Fruit fly (Drosophila melanogaster) whole organism, adult: Measurements from ENCODE around the gene CG7742.

Experiments used
- CG11617 ChIP-seq: fragments of 200-800 bp; sonication (Bioruptor generic); optimal IDR thresholded peaks from 2 replicates; lab custom pipeline; 2017; ENCODE audit warnings: mild to moderate bottlenecking, missing biosample characterization, missing genetic modification reagents, missing genetic modification characterization
- CG12768 ChIP-seq: fragments of 200-800 bp; sonication (Bioruptor generic); optimal IDR thresholded peaks from 2 replicates; lab custom pipeline; 2017; ENCODE audit warnings: missing biosample characterization, missing genetic modification characterization, mild to moderate bottlenecking, moderate library complexity, missing genetic modification reagents
- CG14711 ChIP-seq: fragments of 200-800 bp; sonication (Bioruptor generic); optimal IDR thresholded peaks from 2 replicates; lab custom pipeline; 2018; ENCODE audit warnings: missing biosample characterization, mild to moderate bottlenecking, missing genetic modification characterization, moderate library complexity
- CG1620 ChIP-seq: fragments of 200-800 bp; sonication (Bioruptor generic); optimal IDR thresholded peaks from 2 replicates; lab custom pipeline; 2016; ENCODE audit warnings: missing biosample characterization, missing genetic modification characterization
- CG33017 ChIP-seq: fragments of 200-800 bp; sonication (Bioruptor generic); optimal IDR thresholded peaks from 2 replicates; lab custom pipeline; 2018; ENCODE audit warnings: missing biosample characterization, mild to moderate bottlenecking, missing genetic modification characterization, moderate library complexity
- CG5204 ChIP-seq: fragments of 200-800 bp; sonication (Bioruptor generic); optimal IDR thresholded peaks from 2 replicates; lab custom pipeline; 2016; ENCODE audit warnings: missing biosample characterization, missing genetic modification characterization
- CG7045 ChIP-seq: fragments of 200-800 bp; sonication (Bioruptor generic); optimal IDR thresholded peaks from 2 replicates; lab custom pipeline; 2017; ENCODE audit warnings: missing biosample characterization, mild to moderate bottlenecking, missing genetic modification characterization
- CG7101 ChIP-seq: fragments of 200-800 bp; sonication (Bioruptor generic); optimal IDR thresholded peaks from 2 replicates; lab custom pipeline; 2018; ENCODE audit warnings: missing biosample characterization, mild to moderate bottlenecking, missing genetic modification characterization, moderate library complexity
- Clk ChIP-seq: fragments of 200-800 bp; sonication (Bioruptor generic); optimal IDR thresholded peaks from 2 replicates; lab custom pipeline; 2017; ENCODE audit warnings: missing biosample characterization, missing genetic modification characterization
- Crg-1 ChIP-seq: fragments of 200-800 bp; sonication (Bioruptor generic); optimal IDR thresholded peaks from 2 replicates; lab custom pipeline; 2016; ENCODE audit warnings: missing biosample characterization, missing genetic modification characterization
- Hr96 ChIP-seq: fragments of 200-800 bp; sonication (Bioruptor generic); optimal IDR thresholded peaks from 2 replicates; lab custom pipeline; 2016; ENCODE audit warnings: missing biosample characterization, missing genetic modification characterization
- Mnt ChIP-seq: fragments of 200-800 bp; sonication (Bioruptor generic); optimal IDR thresholded peaks from 2 replicates; lab custom pipeline; 2016; ENCODE audit warnings: missing biosample characterization, mild to moderate bottlenecking, missing genetic modification characterization
- bab1 ChIP-seq: fragments of 200-800 bp; sonication (Bioruptor generic); optimal IDR thresholded peaks from 3 replicates; lab custom pipeline; 2019; ENCODE audit warnings: missing biosample characterization, mild to moderate bottlenecking, missing genetic modification characterization, moderate library complexity
- cic ChIP-seq: fragments of 200-800 bp; sonication (Bioruptor generic); optimal IDR thresholded peaks from 2 replicates; lab custom pipeline; 2017; ENCODE audit warnings: missing biosample characterization, mild to moderate bottlenecking, missing genetic modification characterization, moderate library complexity
- cnc ChIP-seq, 2 experiments: fragments of >200 bp; optimal IDR thresholded peaks; 2 replicates each; lab custom pipeline; 2017
- kay ChIP-seq: fragments of 200-800 bp; sonication (Bioruptor generic); peaks from one replicate; lab custom pipeline; 2016; ENCODE audit warnings: missing biosample characterization, missing genetic modification characterization, borderline replicate concordance
- ovo ChIP-seq: fragments of 200-800 bp; sonication (Bioruptor generic); optimal IDR thresholded peaks from 2 replicates; lab custom pipeline; 2016; ENCODE audit warnings: missing biosample characterization, missing genetic modification characterization
- pad ChIP-seq: fragments of 200-800 bp; sonication (Bioruptor generic); optimal IDR thresholded peaks from 3 replicates; lab custom pipeline; 2017; ENCODE audit warnings: missing biosample characterization, missing genetic modification characterization, mild to moderate bottlenecking, moderate library complexity, missing genetic modification reagents
- tj ChIP-seq: fragments of 200-800 bp; sonication (Bioruptor generic); optimal IDR thresholded peaks from 3 replicates; lab custom pipeline; 2017; ENCODE audit warnings: missing biosample characterization, mild to moderate bottlenecking, missing genetic modification characterization, moderate library complexity
- toe ChIP-seq: fragments of 200-800 bp; sonication (Bioruptor generic); optimal IDR thresholded peaks from 2 replicates; lab custom pipeline; 2016; ENCODE audit warnings: missing biosample characterization, missing genetic modification characterization

CG7742 gene

dm6 chr2L:5224724-5225319 lies 9.9 kb upstream of the CG7742 start:
- TF ChIP-seq CG7045 (GFP tag; lab: Kevin White, UChicago) (peak; percentile 18), CG33017 (tag; lab: Kevin White, UChicago) (peak; percentile 19), kay (GFP tag; lab: Kevin White, UChicago) (peak; percentile 89), Mnt (GFP tag; lab: Kevin White, UChicago) (no peak), toe (GFP tag; lab: Kevin White, UChicago) (no peak)

dm6 chr2L:5223317-5223716 lies 8.4 kb upstream of the CG7742 start:
- no peak for TF ChIP-seq CG7101 (tag; lab: Kevin White, UChicago)
- TF ChIP-seq kay (GFP tag; lab: Kevin White, UChicago): no peak
- no peak for TF ChIP-seq tj (GFP tag; lab: Kevin White, UChicago)
- TF ChIP-seq CG14711 (tag; lab: Kevin White, UChicago): no peak
- no peak for TF ChIP-seq ovo (GFP tag; lab: Kevin White, UChicago)
- no peak for TF ChIP-seq CG7045 (GFP tag; lab: Kevin White, UChicago)
- no peak for TF ChIP-seq Crg-1 (GFP tag; lab: Kevin White, UChicago)
- TF ChIP-seq CG12768 (GFP tag; lab: Kevin White, UChicago): no peak
- TF ChIP-seq Mnt (GFP tag; lab: Kevin White, UChicago): peak; percentile 11
- no peak for TF ChIP-seq CG1620 (GFP tag; lab: Kevin White, UChicago)
- TF ChIP-seq CG33017 (tag; lab: Kevin White, UChicago): no peak
- TF ChIP-seq cnc (optimal IDR thresholded peaks at IDR 0.05; lab: Kevin White, UChicago): no peak
- TF ChIP-seq cic (GFP tag; lab: Kevin White, UChicago): no peak
- TF ChIP-seq CG11617 (GFP tag; lab: Kevin White, UChicago): peak; percentile 18
- no peak for TF ChIP-seq Clk
- no peak for TF ChIP-seq Hr96 (GFP tag; lab: Kevin White, UChicago)
- TF ChIP-seq bab1 (GFP tag; lab: Kevin White, UChicago): no peak
- TF ChIP-seq pad (GFP tag; lab: Kevin White, UChicago): no peak
- TF ChIP-seq toe (GFP tag; lab: Kevin White, UChicago): peak; percentile 3
- TF ChIP-seq CG5204: no peak

dm6 chr2L:5216442-5216841 lies 1.6 kb upstream of the CG7742 start, which contains the start of the genes CG14034 and TpnC25D:
CG14034 (minus strand) TSS chr2L:5216542.
TpnC25D (plus strand) TSS chr2L:5216701.
- TF ChIP-seq CG33017 (tag; lab: Kevin White, UChicago) (no peak), CG14711 (tag; lab: Kevin White, UChicago) (no peak), tj (GFP tag; lab: Kevin White, UChicago) (no peak), pad (GFP tag; lab: Kevin White, UChicago) (no peak), CG12768 (GFP tag; lab: Kevin White, UChicago) (no peak)

- no peak for TF ChIP-seq ovo (GFP tag; lab: Kevin White, UChicago)
- no peak for TF ChIP-seq CG7101 (tag; lab: Kevin White, UChicago)
- TF ChIP-seq CG1620 (GFP tag; lab: Kevin White, UChicago): no peak
- no peak for TF ChIP-seq tj (GFP tag; lab: Kevin White, UChicago)
- TF ChIP-seq CG7045 (GFP tag; lab: Kevin White, UChicago): no peak
- no peak for TF ChIP-seq CG12768 (GFP tag; lab: Kevin White, UChicago)
- TF ChIP-seq kay (GFP tag; lab: Kevin White, UChicago): no peak
- no peak for TF ChIP-seq cnc (optimal IDR thresholded peaks at IDR 0.05; lab: Kevin White, UChicago)
- TF ChIP-seq toe (GFP tag; lab: Kevin White, UChicago): no peak
- no peak for TF ChIP-seq bab1 (GFP tag; lab: Kevin White, UChicago)
- no peak for TF ChIP-seq Crg-1 (GFP tag; lab: Kevin White, UChicago)
- no peak for TF ChIP-seq CG11617 (GFP tag; lab: Kevin White, UChicago)
- no peak for TF ChIP-seq Mnt (GFP tag; lab: Kevin White, UChicago)
- no peak for TF ChIP-seq pad (GFP tag; lab: Kevin White, UChicago)
- TF ChIP-seq CG5204: no peak
- no peak for TF ChIP-seq cic (GFP tag; lab: Kevin White, UChicago)
- TF ChIP-seq CG14711 (tag; lab: Kevin White, UChicago): no peak
Observed at dm6 chr2L:5210946-5211345, 3.9 kb downstream of the CG7742 start.

dm6 chr2L:5210145-5210504 lies 4.8 kb downstream of the CG7742 start, which contains the start of gene Cyp28d1:
Cyp28d1 (plus strand) TSS chr2L:5210460.
- TF ChIP-seq CG7101 (tag; lab: Kevin White, UChicago): peak; percentile 29
- peak; percentile 90 for TF ChIP-seq kay (GFP tag; lab: Kevin White, UChicago)
- TF ChIP-seq CG5204: peak; percentile 30
- TF ChIP-seq Mnt (GFP tag; lab: Kevin White, UChicago): peak; percentile 10
- no peak for TF ChIP-seq CG7045 (GFP tag; lab: Kevin White, UChicago)

- TF ChIP-seq Clk: no peak
- peak; percentile 20 for TF ChIP-seq CG14711 (tag; lab: Kevin White, UChicago)
- no peak for TF ChIP-seq CG7045 (GFP tag; lab: Kevin White, UChicago)
- TF ChIP-seq CG1620 (GFP tag; lab: Kevin White, UChicago): no peak
- TF ChIP-seq Crg-1 (GFP tag; lab: Kevin White, UChicago): peak; percentile 18
- TF ChIP-seq pad (GFP tag; lab: Kevin White, UChicago): no peak
- TF ChIP-seq Mnt (GFP tag; lab: Kevin White, UChicago): peak; percentile 24
- TF ChIP-seq toe (GFP tag; lab: Kevin White, UChicago): no peak
- TF ChIP-seq CG12768 (GFP tag; lab: Kevin White, UChicago): peak; percentile 10
- no peak for TF ChIP-seq ovo (GFP tag; lab: Kevin White, UChicago)
- peak; percentile 28 for TF ChIP-seq tj (GFP tag; lab: Kevin White, UChicago)
- no peak for TF ChIP-seq cnc (optimal IDR thresholded peaks at IDR 0.05; lab: Kevin White, UChicago)
- peak; percentile 76 for TF ChIP-seq cic (GFP tag; lab: Kevin White, UChicago)
- peak; percentile 72 for TF ChIP-seq CG5204
- TF ChIP-seq CG33017 (tag; lab: Kevin White, UChicago): peak; percentile 82
- no peak for TF ChIP-seq bab1 (GFP tag; lab: Kevin White, UChicago)
- TF ChIP-seq Hr96 (GFP tag; lab: Kevin White, UChicago): no peak
- peak; percentile 63 for TF ChIP-seq CG11617 (GFP tag; lab: Kevin White, UChicago)
- TF ChIP-seq kay (GFP tag; lab: Kevin White, UChicago): no peak
- TF ChIP-seq CG7101 (tag; lab: Kevin White, UChicago): peak; percentile 79
Observed at dm6 chr2L:5209244-5210144, 5.4 kb downstream of the CG7742 start.
